Worm (Caenorhabditis elegans) whole organism, young adult: ENCODE data around the gene col-40.

ENCODE experiments used
- B0261.1 ChIP-seq: sonication (generic microtip); optimal IDR thresholded peaks from 2 replicates; lab custom pipeline; 2016; ENCODE audit warnings: mild to moderate bottlenecking, missing genetic modification characterization, moderate library complexity, missing compliant biosample characterization
- B0336.3 ChIP-seq: fragments of 200-800 bp; sonication (Bioruptor generic); IDR thresholded peaks from 2 replicates; pipeline ENCODE4 v1.3.6; 2022; ENCODE audit warnings: missing genetic modification characterization, missing compliant biosample characterization
- F57A8.1 ChIP-seq: fragments of 200-800 bp; sonication (Bioruptor generic); optimal IDR thresholded peaks from 2 replicates; lab custom pipeline; 2018; ENCODE audit warnings: mild to moderate bottlenecking, missing genetic modification characterization, moderate library complexity, missing compliant biosample characterization
- F57C9.4 ChIP-seq: sonication (generic microtip); optimal IDR thresholded peaks from 2 replicates; lab custom pipeline; 2017; ENCODE audit warnings: mild to moderate bottlenecking, missing genetic modification characterization, missing compliant biosample characterization
- T26A5.8 ChIP-seq: sonication (generic microtip); optimal IDR thresholded peaks from 2 replicates; lab custom pipeline; 2016; ENCODE audit warnings: missing genetic modification characterization, missing compliant biosample characterization
- Y53G8AR.9 ChIP-seq: fragments of 200-800 bp; sonication (Bioruptor generic); conservative IDR thresholded peaks from 2 replicates; pipeline ENCODE4 v1.3.6; 2022; ENCODE audit warnings: missing genetic modification reagents, missing genetic modification characterization, missing compliant biosample characterization
- Y56A3A.18 ChIP-seq: fragments of 200-800 bp; sonication (Bioruptor generic); IDR thresholded peaks from 2 replicates; pipeline ENCODE4 v1.3.6; 2022; ENCODE audit warnings: missing genetic modification reagents, missing genetic modification characterization, missing compliant biosample characterization
- ama-1 ChIP-seq, 3 experiments: fragments of 150-350 bp in 1 of 3; sonication (generic microtip) in 2 of 3; optimal IDR thresholded peaks; 2 replicates each; lab custom pipeline; 2014 to 2018; ENCODE audit warnings: missing biosample characterization in 2 of 3, missing genetic modification characterization in 2 of 3, missing genetic modification reagents in 2 of 3
- atf-7 ChIP-seq: sonication (generic microtip); optimal IDR thresholded peaks from 2 replicates; lab custom pipeline; 2017; ENCODE audit warnings: mild to moderate bottlenecking, missing genetic modification characterization, missing compliant biosample characterization
- athp-1 ChIP-seq: sonication (generic microtip); optimal IDR thresholded peaks from 2 replicates; lab custom pipeline; 2017; ENCODE audit warnings: mild to moderate bottlenecking, missing genetic modification characterization, missing compliant biosample characterization
- attf-5 ChIP-seq: fragments of 200-800 bp; sonication (Bioruptor generic); optimal IDR thresholded peaks from 2 replicates; lab custom pipeline; 2018; ENCODE audit warnings: mild to moderate bottlenecking, missing genetic modification characterization, missing compliant biosample characterization
- ceh-27 ChIP-seq: fragments of 200-800 bp; sonication (Bioruptor generic); optimal IDR thresholded peaks from 2 replicates; lab custom pipeline; 2018; ENCODE audit warnings: mild to moderate bottlenecking, missing genetic modification characterization, moderate library complexity, missing compliant biosample characterization
- ceh-58 ChIP-seq: fragments of 200-800 bp; sonication (Bioruptor generic); IDR thresholded peaks from 2 replicates; pipeline ENCODE4 v1.3.6; 2022; ENCODE audit warnings: missing genetic modification characterization, missing compliant biosample characterization
- gei-17 ChIP-seq: fragments of 200-800 bp; sonication (Bioruptor generic); optimal IDR thresholded peaks from 2 replicates; lab custom pipeline; 2018; ENCODE audit warnings: mild to moderate bottlenecking, missing genetic modification characterization, missing compliant biosample characterization
- hlh-26 ChIP-seq: fragments of 200-800 bp; sonication (Bioruptor generic); conservative IDR thresholded peaks from 2 replicates; pipeline ENCODE4 v1.3.6; 2022; ENCODE audit warnings: missing genetic modification reagents, missing genetic modification characterization, missing compliant biosample characterization
- hmg-1.2 ChIP-seq: fragments of 200-800 bp; sonication (Bioruptor generic); IDR thresholded peaks from 2 replicates; pipeline ENCODE4 v1.3.6; 2022; ENCODE audit warnings: missing genetic modification reagents, missing genetic modification characterization, missing compliant biosample characterization
- hsf-1 ChIP-seq: fragments of 200-800 bp; sonication (Bioruptor generic); IDR thresholded peaks from 2 replicates; pipeline ENCODE4 v1.3.6; 2022; ENCODE audit warnings: missing genetic modification reagents, missing genetic modification characterization, missing compliant biosample characterization
- let-607 ChIP-seq, 2 experiments: fragments of 200-800 bp in 1 of 2; sonication (Bioruptor generic) in 1 of 2; sonication (generic microtip) in 1 of 2; optimal IDR thresholded peaks; 2 replicates each; lab custom pipeline; 2016 to 2018; ENCODE audit warnings: mild to moderate bottlenecking in 2 of 2, missing compliant biosample characterization in 2 of 2, missing genetic modification characterization in 2 of 2, moderate library complexity in 2 of 2, missing genotype in 1 of 2
- nfya-2 ChIP-seq: fragments of 200-800 bp; sonication (Bioruptor generic); IDR thresholded peaks from 2 replicates; pipeline ENCODE4 v1.3.6; 2022; ENCODE audit warnings: missing genetic modification reagents, missing genetic modification characterization, missing compliant biosample characterization
- nhr-80 ChIP-seq: sonication (generic microtip); optimal IDR thresholded peaks from 2 replicates; lab custom pipeline; 2016; ENCODE audit warnings: missing genetic modification characterization, missing compliant biosample characterization
- rcor-1 ChIP-seq: fragments of 200-800 bp; sonication (Bioruptor generic); IDR thresholded peaks from 2 replicates; pipeline ENCODE4 v1.3.6; 2022; ENCODE audit warnings: missing genetic modification reagents, missing genetic modification characterization, missing compliant biosample characterization
- rpc-1 ChIP-seq, 2 experiments: fragments of 150-350 bp in 1 of 2; sonication (generic microtip) in 1 of 2; optimal IDR thresholded peaks; 2 replicates each; lab custom pipeline; 2014 to 2018; ENCODE audit warnings: missing biosample characterization in 1 of 2, missing genetic modification characterization in 1 of 2, missing genetic modification reagents in 1 of 2, missing genotype in 1 of 2
- sdz-38 ChIP-seq: sonication (generic microtip); optimal IDR thresholded peaks from 2 replicates; lab custom pipeline; 2016; ENCODE audit warnings: missing genotype, missing genetic modification characterization, missing compliant biosample characterization
- snpc-1.1 ChIP-seq: sonication (generic microtip); optimal IDR thresholded peaks from 2 replicates; lab custom pipeline; 2017; ENCODE audit warnings: missing genetic modification characterization, mild to moderate bottlenecking, missing compliant biosample characterization, antibody characterized with exemption, moderate library complexity, missing genotype, missing genetic modification reagents; ENCODE audit not compliant: insufficient read depth
- snpc-1.3 ChIP-seq: sonication (generic microtip); optimal IDR thresholded peaks from 2 replicates; lab custom pipeline; 2017; ENCODE audit warnings: missing genetic modification characterization, mild to moderate bottlenecking, missing compliant biosample characterization, antibody characterized with exemption, moderate library complexity, missing genotype, missing genetic modification reagents; ENCODE audit not compliant: insufficient read depth
- somi-1 ChIP-seq: fragments of 200-800 bp; sonication (Bioruptor generic); optimal IDR thresholded peaks from 2 replicates; lab custom pipeline; 2018; ENCODE audit warnings: mild to moderate bottlenecking, missing genetic modification characterization, missing compliant biosample characterization
- tbp1 ChIP-seq: fragments of 200-800 bp; sonication (Bioruptor generic); optimal IDR thresholded peaks from 2 replicates; lab custom pipeline; 2018; ENCODE audit warnings: mild to moderate bottlenecking, missing genetic modification characterization, missing compliant biosample characterization
- tlf-1 ChIP-seq: fragments of 200-800 bp; sonication (Bioruptor generic); optimal IDR thresholded peaks from 2 replicates; lab custom pipeline; 2018; ENCODE audit warnings: mild to moderate bottlenecking, missing genetic modification characterization, missing compliant biosample characterization
- unc-62 ChIP-seq: fragments of 150-350 bp; optimal IDR thresholded peaks from 2 replicates; lab custom pipeline; 2014; ENCODE audit warnings: missing biosample characterization, missing genetic modification reagents, missing genetic modification characterization
- zfh-2 ChIP-seq: fragments of 200-800 bp; sonication (Bioruptor generic); conservative IDR thresholded peaks from 2 replicates; pipeline ENCODE4 v1.3.6; 2022; ENCODE audit warnings: missing genetic modification reagents, missing genetic modification characterization, missing compliant biosample characterization
- ztf-18 ChIP-seq: sonication (generic microtip); optimal IDR thresholded peaks from 2 replicates; lab custom pipeline; 2016; ENCODE audit warnings: missing genotype, mild to moderate bottlenecking, missing genetic modification characterization, missing compliant biosample characterization

Gene col-40

ce11 chrII:1090743-1091142 lies 16.0 kb downstream of the col-40 start (continued):
- no peak for TF ChIP-seq rcor-1 (GFP tag; lab: Robert Waterston, UW)
- TF ChIP-seq, all 124 proteins: peak for 0

DNA sequence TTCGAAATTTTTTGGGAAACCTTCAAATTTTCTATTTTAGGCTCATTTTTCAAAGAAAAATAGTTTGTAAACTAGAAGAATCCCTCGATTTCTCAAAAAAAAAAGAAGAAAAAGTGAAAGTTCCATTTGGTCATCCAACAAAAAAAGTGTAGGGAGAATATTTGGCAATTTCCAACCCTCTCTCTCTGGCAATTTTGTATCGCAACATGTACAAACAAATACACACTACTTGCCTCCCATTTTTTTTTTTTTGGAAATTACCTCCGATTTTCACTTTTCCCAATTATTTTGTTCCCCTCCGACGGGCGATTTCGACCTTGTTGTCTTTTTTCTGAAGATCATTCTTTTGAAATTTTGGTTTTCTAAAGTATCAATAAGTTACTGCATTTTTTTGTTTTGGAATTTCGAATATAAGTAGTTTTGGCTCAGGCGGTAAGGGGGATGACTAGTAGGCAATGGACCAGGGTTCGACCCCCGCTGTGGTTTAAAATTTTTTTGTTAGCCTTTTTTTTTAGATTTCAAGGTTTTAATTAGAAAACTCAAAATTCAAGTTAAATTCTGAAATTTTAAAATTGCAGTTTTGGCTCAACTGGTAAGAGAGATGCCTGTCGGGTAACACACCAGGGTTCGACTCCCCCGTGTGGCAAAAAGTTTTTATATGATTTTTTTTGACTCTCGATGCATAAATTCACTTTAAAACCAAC lies 18.1 kb downstream of the col-40 start:
- TF ChIP-seq attf-5 (GFP tag; lab: Kevin White, UChicago) (no peak), unc-62 (GFP tag; lab: Kevin White, UChicago) (no peak), B0261.1 (peak; percentile 21), ztf-18 (no peak), snpc-1.1 (tag; lab: Kevin White, UChicago) (no peak), tbp1 (peak; percentile 70), rpc-1 (optimal IDR thresholded peaks at IDR 0.05; lab: Kevin White, UChicago) (peak; percentile 25), rpc-1 (tag; optimal IDR thresholded peaks at IDR 0.05; lab: Kevin White, UChicago) (peak; percentile 64)

- no peak for TF ChIP-seq rcor-1 (GFP tag; lab: Robert Waterston, UW)
- no peak for TF ChIP-seq hsf-1 (GFP tag; lab: Robert Waterston, UW)
- TF ChIP-seq nfya-2, result no peak
- TF ChIP-seq athp-1 (tag; lab: Kevin White, UChicago), result no peak
- TF ChIP-seq Y56A3A.18 (GFP tag; lab: Robert Waterston, UW), result no peak
- no peak for TF ChIP-seq gei-17 (GFP tag; lab: Kevin White, UChicago)
- TF ChIP-seq T26A5.8 (tag; lab: Kevin White, UChicago), result no peak
- TF ChIP-seq ceh-27 (GFP tag; lab: Kevin White, UChicago), result peak; percentile 35
- TF ChIP-seq tlf-1, result no peak
- no peak for TF ChIP-seq Y53G8AR.9 (GFP tag; lab: Robert Waterston, UW)
- TF ChIP-seq nhr-80 (tag; lab: Kevin White, UChicago), result no peak
- TF ChIP-seq zfh-2 (GFP tag; lab: Robert Waterston, UW), result no peak
- TF ChIP-seq atf-7 (tag; lab: Kevin White, UChicago), result no peak
- TF ChIP-seq let-607 (tag; optimal IDR thresholded peaks at IDR 0.05; lab: Kevin White, UChicago), result no peak
- TF ChIP-seq ama-1 (optimal IDR thresholded peaks at IDR 0.05; lab: Kevin White, UChicago), result no peak
- TF ChIP-seq ama-1 (GFP tag; optimal IDR thresholded peaks at IDR 0.05; lab: Kevin White, UChicago), result no peak
- no peak for TF ChIP-seq ceh-58
- TF ChIP-seq hmg-1.2 (GFP tag; lab: Robert Waterston, UW), result 0 out of 2 replicates have a peak, but pooled peaks have one; percentile 19
- TF ChIP-seq somi-1, result no peak
- TF ChIP-seq, all 124 proteins: peak for 2
Observed at ce11 chrII:1086479-1086878, 20.3 kb downstream of the col-40 start.

ce11 chrII:1085546-1085945 lies 21.2 kb downstream of the col-40 start:
- TF ChIP-seq tbp1, result peak; percentile 67
- no peak for TF ChIP-seq rpc-1 (optimal IDR thresholded peaks at IDR 0.05; lab: Kevin White, UChicago)
- TF ChIP-seq rpc-1 (tag; optimal IDR thresholded peaks at IDR 0.05; lab: Kevin White, UChicago), result peak; percentile 59
- peak; percentile 11 for TF ChIP-seq B0261.1
- TF ChIP-seq F57C9.4 (tag; lab: Kevin White, UChicago), result no peak

ce11 chrII:1084899-1085298 lies 21.9 kb downstream of the col-40 start:
- TF ChIP-seq B0336.3 (GFP tag; lab: Robert Waterston, UW) (no peak), hmg-1.2 (GFP tag; lab: Robert Waterston, UW) (peak; percentile 79; the same call in 1 of the 2 replicates)

ce11 chrII:1082859-1083258 lies 23.9 kb downstream of the col-40 start, which contains the start of gene K02E7.1:
Gene K02E7.1, plus strand, starts transcription at chrII:1083159.
- TF ChIP-seq F57A8.1 (no peak), hlh-26 (no peak), snpc-1.3 (tag; lab: Kevin White, UChicago) (no peak), sdz-38 (tag; lab: Kevin White, UChicago) (no peak)
